Worm (Caenorhabditis elegans) whole organism, early embryonic: Measurements from ENCODE around the gene fbxa-56.

Experiments used
- B0310.2 ChIP-seq: sonication (generic microtip); optimal IDR thresholded peaks from 2 replicates; lab custom pipeline; 2016; ENCODE audit warnings: mild to moderate bottlenecking, missing genetic modification characterization, missing compliant biosample characterization
- F13C5.2 ChIP-seq: sonication (generic microtip); optimal IDR thresholded peaks from 2 replicates; lab custom pipeline; 2017; ENCODE audit warnings: mild to moderate bottlenecking, missing genetic modification characterization, inconsistent platforms, missing compliant biosample characterization
- aly-1 ChIP-seq: sonication (generic microtip); optimal IDR thresholded peaks from 2 replicates; lab custom pipeline; 2016; ENCODE audit warnings: missing genetic modification characterization, missing compliant biosample characterization
- ama-1 ChIP-seq: fragments of 150-350 bp; optimal IDR thresholded peaks from 2 replicates; lab custom pipeline; 2014
- ceh-13 ChIP-seq: fragments of 200-800 bp; sonication (Bioruptor generic); optimal IDR thresholded peaks from 2 replicates; lab custom pipeline; 2018; ENCODE audit warnings: mild to moderate bottlenecking, missing genetic modification characterization, missing compliant biosample characterization
- ceh-36 ChIP-seq: sonication (generic microtip); optimal IDR thresholded peaks from 2 replicates; lab custom pipeline; 2016; ENCODE audit warnings: missing genetic modification characterization, inconsistent platforms, missing compliant biosample characterization
- ets-7 ChIP-seq: sonication (generic microtip); optimal IDR thresholded peaks from 2 replicates; lab custom pipeline; 2016; ENCODE audit warnings: missing genotype, missing genetic modification characterization, missing compliant biosample characterization
- flt-1 ChIP-seq: fragments of 200-800 bp; sonication (Bioruptor generic); IDR thresholded peaks from 2 replicates; pipeline ENCODE4 v1.3.6; 2022; ENCODE audit warnings: missing genetic modification characterization, missing compliant biosample characterization
- hmbx-1 ChIP-seq: sonication (generic microtip); optimal IDR thresholded peaks from 2 replicates; lab custom pipeline; 2016; ENCODE audit warnings: mild to moderate bottlenecking, missing genetic modification characterization, missing compliant biosample characterization
- hmg-4 ChIP-seq: fragments of 200-800 bp; sonication (Bioruptor generic); optimal IDR thresholded peaks from 2 replicates; lab custom pipeline; 2018; ENCODE audit warnings: mild to moderate bottlenecking, missing genetic modification characterization, missing compliant biosample characterization
- hnd-1 ChIP-seq: sonication (generic microtip); optimal IDR thresholded peaks from 2 replicates; lab custom pipeline; 2016; ENCODE audit warnings: missing genetic modification characterization, missing compliant biosample characterization
- pes-1 ChIP-seq: fragments of 200-800 bp; sonication (Bioruptor generic); IDR thresholded peaks from 2 replicates; pipeline ENCODE4 v1.3.6; 2022; ENCODE audit warnings: missing genetic modification reagents, missing genetic modification characterization, missing compliant biosample characterization
- scrt-1 ChIP-seq: fragments of 200-800 bp; sonication (Bioruptor generic); IDR thresholded peaks from 2 replicates; pipeline ENCODE4 v1.3.6; 2022; ENCODE audit warnings: missing genetic modification characterization, missing compliant biosample characterization
- sea-1 ChIP-seq: fragments of 200-800 bp; sonication (Bioruptor generic); conservative IDR thresholded peaks from 2 replicates; pipeline ENCODE4 v1.3.6; 2022; ENCODE audit warnings: missing genetic modification characterization, missing compliant biosample characterization
- tbx-11 ChIP-seq: fragments of 200-800 bp; sonication (Bioruptor generic); IDR thresholded peaks from 2 replicates; pipeline ENCODE4 v1.3.6; 2022; ENCODE audit warnings: missing genetic modification characterization, missing compliant biosample characterization
- tbx-37 ChIP-seq: fragments of 200-800 bp; sonication (Bioruptor generic); conservative IDR thresholded peaks from 2 replicates; pipeline ENCODE4 v1.3.6; 2022; ENCODE audit warnings: missing genetic modification reagents, missing genetic modification characterization, missing compliant biosample characterization
- tra-4 ChIP-seq: sonication (generic microtip); optimal IDR thresholded peaks from 2 replicates; lab custom pipeline; 2017; ENCODE audit warnings: missing genetic modification characterization, missing compliant biosample characterization

The fbxa-56 gene

ce11 chrIII:909540-909939 lies 28.3 kb downstream of the fbxa-56 start, which contains the start of gene crls-1:
crls-1 (minus strand) TSS chrIII:909902.
- TF ChIP-seq ceh-13 (GFP tag; lab: Kevin White, UChicago) (no peak), aly-1 (tag; lab: Kevin White, UChicago) (no peak), ama-1 (lab: Kevin White, UChicago) (no peak), hnd-1 (no peak), F13C5.2 (no peak), pes-1 (GFP tag; lab: Robert Waterston, UW) (no peak), sea-1 (GFP tag; lab: Robert Waterston, UW) (no peak), tbx-37 (GFP tag; lab: Robert Waterston, UW) (no peak), B0310.2 (tag; lab: Kevin White, UChicago) (no peak), tbx-11 (GFP tag; lab: Robert Waterston, UW) (no peak), ets-7 (no peak), scrt-1 (GFP tag; lab: Robert Waterston, UW) (no peak), tra-4 (tag; lab: Kevin White, UChicago) (no peak), hmbx-1 (no peak), ceh-36 (tag; lab: Kevin White, UChicago) (no peak), hmg-4 (GFP tag; lab: Kevin White, UChicago) (no peak), flt-1 (GFP tag; lab: Robert Waterston, UW) (no peak)

- TF ChIP-seq scrt-1 (GFP tag; lab: Robert Waterston, UW) (no peak), ets-7 (no peak), pes-1 (GFP tag; lab: Robert Waterston, UW) (no peak), tbx-11 (GFP tag; lab: Robert Waterston, UW) (no peak), tra-4 (tag; lab: Kevin White, UChicago) (no peak), ceh-36 (tag; lab: Kevin White, UChicago) (no peak)
These were observed 29.9 kb downstream of the fbxa-56 start for ce11 chrIII:907990-908389.

- no peak for TF ChIP-seq ceh-36 (tag; lab: Kevin White, UChicago)
- TF ChIP-seq pes-1 (GFP tag; lab: Robert Waterston, UW): no peak
- no peak for TF ChIP-seq F13C5.2
- no peak for TF ChIP-seq scrt-1 (GFP tag; lab: Robert Waterston, UW)
- TF ChIP-seq ceh-13 (GFP tag; lab: Kevin White, UChicago): no peak
- no peak for TF ChIP-seq ama-1 (lab: Kevin White, UChicago)
- TF ChIP-seq hmg-4 (GFP tag; lab: Kevin White, UChicago): no peak
- no peak for TF ChIP-seq aly-1 (tag; lab: Kevin White, UChicago)
- no peak for TF ChIP-seq ets-7
- TF ChIP-seq hnd-1: no peak
- TF ChIP-seq tra-4 (tag; lab: Kevin White, UChicago): no peak
- no peak for TF ChIP-seq flt-1 (GFP tag; lab: Robert Waterston, UW)
- no peak for TF ChIP-seq hmbx-1
- no peak for TF ChIP-seq tbx-11 (GFP tag; lab: Robert Waterston, UW)
- no peak for TF ChIP-seq sea-1 (GFP tag; lab: Robert Waterston, UW)
These were observed 30.6 kb downstream of the fbxa-56 start, which contains the start of gene F23H11.4 for ce11 chrIII:907311-907710. F23H11.4 (minus strand) TSS chrIII:907539.

ce11 chrIII:901600-902250 lies 36.1 kb downstream of the fbxa-56 start:
- TF ChIP-seq hmbx-1 (no peak), ceh-36 (tag; lab: Kevin White, UChicago) (no peak), sea-1 (GFP tag; lab: Robert Waterston, UW) (no peak), aly-1 (tag; lab: Kevin White, UChicago) (no peak), flt-1 (GFP tag; lab: Robert Waterston, UW) (no peak), tra-4 (tag; lab: Kevin White, UChicago) (no peak), tbx-11 (GFP tag; lab: Robert Waterston, UW) (no peak)

- TF ChIP-seq tbx-11 (GFP tag; lab: Robert Waterston, UW) (no peak), hmg-4 (GFP tag; lab: Kevin White, UChicago) (no peak), flt-1 (GFP tag; lab: Robert Waterston, UW) (no peak), tbx-37 (GFP tag; lab: Robert Waterston, UW) (no peak), hmbx-1 (no peak), scrt-1 (GFP tag; lab: Robert Waterston, UW) (no peak), ceh-36 (tag; lab: Kevin White, UChicago) (no peak), hnd-1 (no peak), B0310.2 (tag; lab: Kevin White, UChicago) (no peak), ets-7 (no peak), aly-1 (tag; lab: Kevin White, UChicago) (no peak), ceh-13 (GFP tag; lab: Kevin White, UChicago) (no peak), pes-1 (GFP tag; lab: Robert Waterston, UW) (no peak), tra-4 (tag; lab: Kevin White, UChicago) (no peak)
These were observed 36.7 kb downstream of the fbxa-56 start, which contains the start of gene sucl-2 for ce11 chrIII:901148-901547. sucl-2 (minus strand) TSS chrIII:901412.

ce11 chrIII:900134-900533 lies 37.7 kb downstream of the fbxa-56 start:
- no peak for TF ChIP-seq ceh-36 (tag; lab: Kevin White, UChicago)
- TF ChIP-seq hmbx-1: no peak
- TF ChIP-seq hmg-4 (GFP tag; lab: Kevin White, UChicago): no peak
- no peak for TF ChIP-seq flt-1 (GFP tag; lab: Robert Waterston, UW)
- TF ChIP-seq ama-1 (lab: Kevin White, UChicago): no peak
- no peak for TF ChIP-seq tbx-37 (GFP tag; lab: Robert Waterston, UW)
- TF ChIP-seq ets-7: no peak
- no peak for TF ChIP-seq tra-4 (tag; lab: Kevin White, UChicago)
- TF ChIP-seq sea-1 (GFP tag; lab: Robert Waterston, UW): no peak
- no peak for TF ChIP-seq tbx-11 (GFP tag; lab: Robert Waterston, UW)
- no peak for TF ChIP-seq pes-1 (GFP tag; lab: Robert Waterston, UW)
- no peak for TF ChIP-seq ceh-13 (GFP tag; lab: Kevin White, UChicago)

- TF ChIP-seq pes-1 (GFP tag; lab: Robert Waterston, UW): no peak
- TF ChIP-seq hmbx-1: no peak
- no peak for TF ChIP-seq scrt-1 (GFP tag; lab: Robert Waterston, UW)
- no peak for TF ChIP-seq ceh-36 (tag; lab: Kevin White, UChicago)
These were observed 41.0 kb downstream of the fbxa-56 start for ce11 chrIII:896904-897303.
